Worm (Caenorhabditis elegans) whole organism, L2 larva: ENCODE measurements around the gene srt-64.

Experiments used
- C34F6.9 ChIP-seq: fragments of 150-350 bp; optimal IDR thresholded peaks from 2 replicates; lab custom pipeline; 2014; ENCODE audit warnings: missing biosample characterization, missing genetic modification characterization
- F13H6.1 ChIP-seq: sonication (generic microtip); optimal IDR thresholded peaks from 2 replicates; lab custom pipeline; 2016; ENCODE audit warnings: missing genetic modification characterization, missing compliant biosample characterization
- R02D3.7 ChIP-seq: fragments of 150-350 bp; optimal IDR thresholded peaks from 2 replicates; lab custom pipeline; 2014; ENCODE audit warnings: missing biosample characterization, missing genetic modification characterization
- Y55F3AM.14 ChIP-seq: fragments of 200-800 bp; sonication (Bioruptor generic); optimal IDR thresholded peaks from 2 replicates; lab custom pipeline; 2018; ENCODE audit warnings: mild to moderate bottlenecking, missing genetic modification characterization, missing compliant biosample characterization
- ZK546.5 ChIP-seq: sonication (generic microtip); optimal IDR thresholded peaks from 2 replicates; lab custom pipeline; 2017; ENCODE audit warnings: missing biosample characterization, missing genetic modification characterization
- alr-1 ChIP-seq: fragments of 150-350 bp; optimal IDR thresholded peaks from 2 replicates; lab custom pipeline; 2014; ENCODE audit warnings: missing biosample characterization, missing genetic modification characterization
- aly-2 ChIP-seq: fragments of 150-350 bp; optimal IDR thresholded peaks from 2 replicates; lab custom pipeline; 2014; ENCODE audit warnings: missing biosample characterization, missing genetic modification characterization
- ama-1 ChIP-seq: fragments of 150-350 bp; optimal IDR thresholded peaks from 2 replicates; lab custom pipeline; 2018; ENCODE audit warnings: inconsistent platforms
- blmp-1 ChIP-seq: sonication (generic microtip); optimal IDR thresholded peaks from 2 replicates; lab custom pipeline; 2017; ENCODE audit warnings: missing genetic modification characterization, mild to moderate bottlenecking, missing compliant biosample characterization, antibody characterized with exemption, moderate library complexity; ENCODE audit not compliant: insufficient read depth
- ceh-82 ChIP-seq: fragments of 150-350 bp; optimal IDR thresholded peaks from 2 replicates; lab custom pipeline; 2014; ENCODE audit warnings: missing biosample characterization, missing genetic modification characterization
- crh-2 ChIP-seq: sonication (generic microtip); optimal IDR thresholded peaks from 2 replicates; lab custom pipeline; 2017; ENCODE audit warnings: missing biosample characterization, missing genetic modification characterization
- egl-27 ChIP-seq: sonication (generic microtip); optimal IDR thresholded peaks from 3 replicates; lab custom pipeline; 2017; ENCODE audit warnings: missing biosample characterization, missing genetic modification reagents, missing genetic modification characterization
- elt-3 ChIP-seq: sonication (generic microtip); optimal IDR thresholded peaks from 2 replicates; lab custom pipeline; 2017; ENCODE audit warnings: missing biosample characterization, missing genetic modification characterization
- fos-1 ChIP-seq: fragments of 150-350 bp; optimal IDR thresholded peaks from 2 replicates; lab custom pipeline; 2014; ENCODE audit warnings: missing biosample characterization, missing genetic modification characterization
- gmeb-1 ChIP-seq: fragments of 150-350 bp; optimal IDR thresholded peaks from 2 replicates; lab custom pipeline; 2014; ENCODE audit warnings: missing biosample characterization, missing genetic modification characterization
- lin-13 ChIP-seq: fragments of 150-350 bp; optimal IDR thresholded peaks from 2 replicates; lab custom pipeline; 2014; ENCODE audit warnings: missing biosample characterization, missing genetic modification reagents, missing genetic modification characterization
- lsy-2 ChIP-seq, 2 experiments: fragments of 150-350 bp in 1 of 2; sonication (generic microtip) in 1 of 2; optimal IDR thresholded peaks; 2 replicates each; lab custom pipeline; 2014 to 2017; ENCODE audit warnings: missing biosample characterization in 2 of 2, missing genetic modification characterization in 2 of 2
- mbf-1 ChIP-seq: sonication (generic microtip); optimal IDR thresholded peaks from 2 replicates; lab custom pipeline; 2017; ENCODE audit warnings: missing biosample characterization, missing genetic modification characterization
- mdl-1 ChIP-seq, 2 experiments: fragments of 150-350 bp in 1 of 2; sonication (generic microtip) in 1 of 2; optimal IDR thresholded peaks; 2 replicates each; lab custom pipeline; 2017; ENCODE audit warnings: missing biosample characterization in 2 of 2, missing genetic modification characterization in 2 of 2
- nhr-10 ChIP-seq: sonication (generic microtip); optimal IDR thresholded peaks from 2 replicates; lab custom pipeline; 2017; ENCODE audit warnings: missing biosample characterization, missing genetic modification characterization
- nhr-12 ChIP-seq: fragments of 150-350 bp; optimal IDR thresholded peaks from 2 replicates; lab custom pipeline; 2014; ENCODE audit warnings: missing biosample characterization, missing genetic modification characterization
- nhr-129 ChIP-seq: fragments of 150-350 bp; optimal IDR thresholded peaks from 2 replicates; lab custom pipeline; 2014; ENCODE audit warnings: missing biosample characterization, missing genetic modification characterization
- nhr-21 ChIP-seq: fragments of 150-350 bp; optimal IDR thresholded peaks from 2 replicates; lab custom pipeline; 2014; ENCODE audit warnings: missing biosample characterization, missing genetic modification characterization
- nhr-23 ChIP-seq: fragments of 150-350 bp; optimal IDR thresholded peaks from 2 replicates; lab custom pipeline; 2014; ENCODE audit warnings: missing biosample characterization, missing genetic modification reagents, missing genetic modification characterization
- nhr-237 ChIP-seq: fragments of 150-350 bp; optimal IDR thresholded peaks from 2 replicates; lab custom pipeline; 2014; ENCODE audit warnings: missing biosample characterization, missing genetic modification characterization
- nhr-6 ChIP-seq: fragments of 150-350 bp; optimal IDR thresholded peaks from 2 replicates; lab custom pipeline; 2014; ENCODE audit warnings: missing biosample characterization, missing genetic modification characterization
- nhr-77 ChIP-seq: fragments of 150-350 bp; optimal IDR thresholded peaks from 2 replicates; lab custom pipeline; 2014; ENCODE audit warnings: missing biosample characterization, missing genetic modification characterization
- peb-1 ChIP-seq: fragments of 150-350 bp; optimal IDR thresholded peaks from 2 replicates; lab custom pipeline; 2014; ENCODE audit warnings: missing biosample characterization, missing genetic modification characterization
- sem-4 ChIP-seq: fragments of 150-350 bp; optimal IDR thresholded peaks from 2 replicates; lab custom pipeline; 2014; ENCODE audit warnings: missing biosample characterization, missing genetic modification reagents, missing genetic modification characterization
- skn-1 ChIP-seq: sonication (generic microtip); optimal IDR thresholded peaks from 2 replicates; lab custom pipeline; 2017; ENCODE audit warnings: missing biosample characterization, missing genetic modification characterization
- sma-9 ChIP-seq, 2 experiments: fragments of 150-350 bp in 1 of 2; sonication (generic microtip) in 1 of 2; optimal IDR thresholded peaks; 2 replicates each; lab custom pipeline; 2014 to 2016; ENCODE audit warnings: missing genetic modification characterization in 2 of 2, mild to moderate bottlenecking in 1 of 2, missing biosample characterization in 1 of 2, missing compliant biosample characterization in 1 of 2, missing genetic modification reagents in 1 of 2, moderate library complexity in 1 of 2
- snpc-4 ChIP-seq: fragments of 150-350 bp; optimal IDR thresholded peaks from 2 replicates; lab custom pipeline; 2014; ENCODE audit warnings: missing biosample characterization, missing genetic modification characterization
- unc-39 ChIP-seq: fragments of 150-350 bp; optimal IDR thresholded peaks from 2 replicates; lab custom pipeline; 2014; ENCODE audit warnings: missing biosample characterization, missing genetic modification characterization
- unc-55 ChIP-seq: fragments of 150-350 bp; sonication (generic microtip); optimal IDR thresholded peaks from 3 replicates; lab custom pipeline; 2014; ENCODE audit warnings: missing biosample characterization, missing genetic modification reagents, missing genetic modification characterization
- unc-62 ChIP-seq: fragments of 150-350 bp; optimal IDR thresholded peaks from 2 replicates; lab custom pipeline; 2014; ENCODE audit warnings: missing biosample characterization, missing genetic modification reagents, missing genetic modification characterization
- zag-1 ChIP-seq: fragments of 150-350 bp; optimal IDR thresholded peaks from 2 replicates; lab custom pipeline; 2014; ENCODE audit warnings: missing biosample characterization, missing genetic modification characterization
- ztf-1 ChIP-seq: fragments of 200-800 bp; sonication (Bioruptor generic); conservative IDR thresholded peaks from 2 replicates; pipeline ENCODE4 v1.3.6; 2022; ENCODE audit warnings: missing genetic modification characterization, missing compliant biosample characterization
- ztf-11 ChIP-seq: sonication (generic microtip); optimal IDR thresholded peaks from 2 replicates; lab custom pipeline; 2017; ENCODE audit warnings: missing biosample characterization, missing genetic modification characterization
- ztf-4 ChIP-seq: fragments of 150-350 bp; optimal IDR thresholded peaks from 2 replicates; lab custom pipeline; 2014; ENCODE audit warnings: missing biosample characterization, missing genetic modification characterization

The srt-64 gene

ce11 chrV:5164682-5165081 is 4.8 kb downstream of the srt-64 start, which contains the start of gene abu-7:
Gene abu-7, minus strand, starts transcription at chrV:5164782.
- TF ChIP-seq nhr-6 (tag; lab: Kevin White, UChicago), result no peak
- no peak for TF ChIP-seq egl-27 (tag; lab: Kevin White, UChicago)
- TF ChIP-seq nhr-237 (tag; lab: Kevin White, UChicago), result no peak
- no peak for TF ChIP-seq alr-1
- no peak for TF ChIP-seq Y55F3AM.14 (GFP tag; lab: Kevin White, UChicago)
- no peak for TF ChIP-seq aly-2 (tag; lab: Kevin White, UChicago)
- TF ChIP-seq skn-1 (tag; lab: Kevin White, UChicago), result no peak
- no peak for TF ChIP-seq nhr-129 (tag; lab: Kevin White, UChicago)
- no peak for TF ChIP-seq nhr-10
- TF ChIP-seq unc-62 (GFP tag; lab: Kevin White, UChicago), result no peak
- no peak for TF ChIP-seq fos-1 (tag; lab: Kevin White, UChicago)
- no peak for TF ChIP-seq lin-13
- TF ChIP-seq nhr-21 (tag; lab: Kevin White, UChicago), result no peak
- TF ChIP-seq mbf-1 (tag; lab: Kevin White, UChicago), result no peak
- TF ChIP-seq ZK546.5 (tag; lab: Kevin White, UChicago), result no peak
- TF ChIP-seq blmp-1, result no peak
- no peak for TF ChIP-seq F13H6.1 (tag; lab: Kevin White, UChicago)
- TF ChIP-seq ztf-1 (GFP tag; lab: Robert Waterston, UW), result no peak
- TF ChIP-seq nhr-23 (tag; lab: Kevin White, UChicago), result no peak
- no peak for TF ChIP-seq C34F6.9

ce11 chrV:5161792-5162191 is 7.7 kb downstream of the srt-64 start, which contains the start of gene abu-6:
Gene abu-6, minus strand, starts transcription at chrV:5161892.
- no peak for TF ChIP-seq Y55F3AM.14 (GFP tag; lab: Kevin White, UChicago)
- TF ChIP-seq mdl-1 (tag; optimal IDR thresholded peaks at IDR 0.05; lab: Kevin White, UChicago), result no peak
- TF ChIP-seq fos-1 (tag; lab: Kevin White, UChicago), result no peak
- no peak for TF ChIP-seq crh-2 (tag; lab: Kevin White, UChicago)
- TF ChIP-seq unc-55, result no peak
- no peak for TF ChIP-seq gmeb-1
- TF ChIP-seq zag-1, result no peak
- no peak for TF ChIP-seq unc-39 (tag; lab: Kevin White, UChicago)
- no peak for TF ChIP-seq nhr-23 (tag; lab: Kevin White, UChicago)
- no peak for TF ChIP-seq alr-1
- TF ChIP-seq aly-2 (tag; lab: Kevin White, UChicago), result no peak
- TF ChIP-seq ZK546.5 (tag; lab: Kevin White, UChicago), result no peak
- TF ChIP-seq nhr-10, result no peak
- TF ChIP-seq ztf-4, result no peak
- TF ChIP-seq nhr-77 (tag; lab: Kevin White, UChicago), result no peak
- no peak for TF ChIP-seq nhr-12 (tag; lab: Kevin White, UChicago)

- no peak for TF ChIP-seq lin-13
- TF ChIP-seq R02D3.7, result no peak
- no peak for TF ChIP-seq sem-4 (tag; lab: Kevin White, UChicago)
- no peak for TF ChIP-seq nhr-77 (tag; lab: Kevin White, UChicago)
- TF ChIP-seq peb-1 (tag; lab: Kevin White, UChicago), result no peak
- TF ChIP-seq nhr-129 (tag; lab: Kevin White, UChicago), result no peak
- TF ChIP-seq lsy-2 (tag; optimal IDR thresholded peaks at IDR 0.05; lab: Kevin White, UChicago), result no peak
- TF ChIP-seq ztf-11 (tag; lab: Kevin White, UChicago), result no peak
- no peak for TF ChIP-seq snpc-4 (tag; lab: Kevin White, UChicago)
- TF ChIP-seq sma-9 (GFP tag; optimal IDR thresholded peaks at IDR 0.05; lab: Kevin White, UChicago), result no peak
- no peak for TF ChIP-seq sma-9 (tag; optimal IDR thresholded peaks at IDR 0.05; lab: Kevin White, UChicago)
- TF ChIP-seq nhr-237 (tag; lab: Kevin White, UChicago), result no peak
- TF ChIP-seq ceh-82 (tag; lab: Kevin White, UChicago), result no peak
- TF ChIP-seq crh-2 (tag; lab: Kevin White, UChicago), result no peak
- no peak for TF ChIP-seq elt-3 (tag; lab: Kevin White, UChicago)
- no peak for TF ChIP-seq ama-1 (lab: Kevin White, UChicago)
- no peak for TF ChIP-seq fos-1 (tag; lab: Kevin White, UChicago)
- TF ChIP-seq mbf-1 (tag; lab: Kevin White, UChicago), result no peak
- TF ChIP-seq unc-39 (tag; lab: Kevin White, UChicago), result no peak
- TF ChIP-seq alr-1, result no peak
- no peak for TF ChIP-seq nhr-23 (tag; lab: Kevin White, UChicago)
Observed at ce11 chrV:5158302-5158701, 11.2 kb downstream of the srt-64 start, which contains the start of gene abu-15. Gene abu-15, plus strand, starts transcription at chrV:5158602.
